Fruit fly (Drosophila melanogaster) whole organism, adult: ENCODE results near the gene CG14803.

Source experiments
- CG11617 ChIP-seq: fragments of 200-800 bp; sonication (Bioruptor generic); optimal IDR thresholded peaks from 2 replicates; lab custom pipeline; 2017; ENCODE audit warnings: mild to moderate bottlenecking, missing biosample characterization, missing genetic modification reagents, missing genetic modification characterization
- CG12768 ChIP-seq: fragments of 200-800 bp; sonication (Bioruptor generic); optimal IDR thresholded peaks from 2 replicates; lab custom pipeline; 2017; ENCODE audit warnings: missing biosample characterization, missing genetic modification characterization, mild to moderate bottlenecking, moderate library complexity, missing genetic modification reagents
- CG14711 ChIP-seq: fragments of 200-800 bp; sonication (Bioruptor generic); optimal IDR thresholded peaks from 2 replicates; lab custom pipeline; 2018; ENCODE audit warnings: missing biosample characterization, mild to moderate bottlenecking, missing genetic modification characterization, moderate library complexity
- CG1620 ChIP-seq: fragments of 200-800 bp; sonication (Bioruptor generic); optimal IDR thresholded peaks from 2 replicates; lab custom pipeline; 2016; ENCODE audit warnings: missing biosample characterization, missing genetic modification characterization
- CG33017 ChIP-seq: fragments of 200-800 bp; sonication (Bioruptor generic); optimal IDR thresholded peaks from 2 replicates; lab custom pipeline; 2018; ENCODE audit warnings: missing biosample characterization, mild to moderate bottlenecking, missing genetic modification characterization, moderate library complexity
- CG5204 ChIP-seq: fragments of 200-800 bp; sonication (Bioruptor generic); optimal IDR thresholded peaks from 2 replicates; lab custom pipeline; 2016; ENCODE audit warnings: missing biosample characterization, missing genetic modification characterization
- CG7045 ChIP-seq: fragments of 200-800 bp; sonication (Bioruptor generic); optimal IDR thresholded peaks from 2 replicates; lab custom pipeline; 2017; ENCODE audit warnings: missing biosample characterization, mild to moderate bottlenecking, missing genetic modification characterization
- CG7101 ChIP-seq: fragments of 200-800 bp; sonication (Bioruptor generic); optimal IDR thresholded peaks from 2 replicates; lab custom pipeline; 2018; ENCODE audit warnings: missing biosample characterization, mild to moderate bottlenecking, missing genetic modification characterization, moderate library complexity
- Clk ChIP-seq: fragments of 200-800 bp; sonication (Bioruptor generic); optimal IDR thresholded peaks from 2 replicates; lab custom pipeline; 2017; ENCODE audit warnings: missing biosample characterization, missing genetic modification characterization
- Crg-1 ChIP-seq: fragments of 200-800 bp; sonication (Bioruptor generic); optimal IDR thresholded peaks from 2 replicates; lab custom pipeline; 2016; ENCODE audit warnings: missing biosample characterization, missing genetic modification characterization
- Hr96 ChIP-seq: fragments of 200-800 bp; sonication (Bioruptor generic); optimal IDR thresholded peaks from 2 replicates; lab custom pipeline; 2016; ENCODE audit warnings: missing biosample characterization, missing genetic modification characterization
- Mnt ChIP-seq: fragments of 200-800 bp; sonication (Bioruptor generic); optimal IDR thresholded peaks from 2 replicates; lab custom pipeline; 2016; ENCODE audit warnings: missing biosample characterization, mild to moderate bottlenecking, missing genetic modification characterization
- bab1 ChIP-seq: fragments of 200-800 bp; sonication (Bioruptor generic); optimal IDR thresholded peaks from 3 replicates; lab custom pipeline; 2019; ENCODE audit warnings: missing biosample characterization, mild to moderate bottlenecking, missing genetic modification characterization, moderate library complexity
- cic ChIP-seq: fragments of 200-800 bp; sonication (Bioruptor generic); optimal IDR thresholded peaks from 2 replicates; lab custom pipeline; 2017; ENCODE audit warnings: missing biosample characterization, mild to moderate bottlenecking, missing genetic modification characterization, moderate library complexity
- cnc ChIP-seq, 2 experiments: fragments of >200 bp; optimal IDR thresholded peaks; 2 replicates each; lab custom pipeline; 2017
- kay ChIP-seq: fragments of 200-800 bp; sonication (Bioruptor generic); peaks from one replicate; lab custom pipeline; 2016; ENCODE audit warnings: missing biosample characterization, missing genetic modification characterization, borderline replicate concordance
- ovo ChIP-seq: fragments of 200-800 bp; sonication (Bioruptor generic); optimal IDR thresholded peaks from 2 replicates; lab custom pipeline; 2016; ENCODE audit warnings: missing biosample characterization, missing genetic modification characterization
- pad ChIP-seq: fragments of 200-800 bp; sonication (Bioruptor generic); optimal IDR thresholded peaks from 3 replicates; lab custom pipeline; 2017; ENCODE audit warnings: missing biosample characterization, missing genetic modification characterization, mild to moderate bottlenecking, moderate library complexity, missing genetic modification reagents
- tj ChIP-seq: fragments of 200-800 bp; sonication (Bioruptor generic); optimal IDR thresholded peaks from 3 replicates; lab custom pipeline; 2017; ENCODE audit warnings: missing biosample characterization, mild to moderate bottlenecking, missing genetic modification characterization, moderate library complexity
- toe ChIP-seq: fragments of 200-800 bp; sonication (Bioruptor generic); optimal IDR thresholded peaks from 2 replicates; lab custom pipeline; 2016; ENCODE audit warnings: missing biosample characterization, missing genetic modification characterization

Gene CG14803

DNA sequence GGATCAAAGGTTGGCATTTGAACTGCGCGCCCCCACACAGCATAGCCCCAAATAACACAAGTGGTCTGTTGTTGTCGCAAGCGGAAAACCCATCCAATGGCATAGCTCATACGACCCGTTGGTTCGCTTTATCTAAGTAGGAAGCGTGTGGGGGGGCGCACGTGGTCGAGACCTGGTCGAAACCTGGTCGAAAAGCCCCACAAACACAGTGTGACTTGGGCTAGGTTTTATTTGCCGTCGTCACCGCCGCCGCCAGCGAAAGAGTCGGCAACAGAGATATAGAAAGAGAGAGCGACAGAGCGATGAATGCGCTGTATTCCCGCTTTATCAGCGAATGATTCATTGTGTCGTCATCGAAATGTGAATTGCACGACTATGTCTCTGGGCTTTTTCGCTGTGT, 25.8 kb upstream of the CG14803 start:
- TF ChIP-seq CG5204 (GFP tag; lab: Kevin White, UChicago) (no peak), CG14711 (tag; lab: Kevin White, UChicago) (no peak), cic (GFP tag; lab: Kevin White, UChicago) (peak; percentile 48), cnc (optimal IDR thresholded peaks at IDR 0.05; lab: Kevin White, UChicago) (peak; percentile 8 to 14), tj (GFP tag; lab: Kevin White, UChicago) (peak; percentile 89), ovo (GFP tag; lab: Kevin White, UChicago) (no peak), Crg-1 (GFP tag; lab: Kevin White, UChicago) (no peak), Clk (GFP tag; lab: Kevin White, UChicago) (no peak), bab1 (GFP tag; lab: Kevin White, UChicago) (peak; percentile 47), CG12768 (GFP tag; lab: Kevin White, UChicago) (no peak), CG33017 (no peak), toe (GFP tag; lab: Kevin White, UChicago) (no peak), CG7101 (tag; lab: Kevin White, UChicago) (no peak), pad (GFP tag; lab: Kevin White, UChicago) (no peak), kay (GFP tag; lab: Kevin White, UChicago) (peak; percentile 58), Hr96 (GFP tag; lab: Kevin White, UChicago) (no peak), CG7045 (GFP tag; lab: Kevin White, UChicago) (no peak), Mnt (peak; percentile 82), CG11617 (GFP tag; lab: Kevin White, UChicago) (peak; percentile 9)

- peak; percentile 36 for TF ChIP-seq tj (GFP tag; lab: Kevin White, UChicago)
- TF ChIP-seq Hr96 (GFP tag; lab: Kevin White, UChicago): no peak
- no peak for TF ChIP-seq bab1 (GFP tag; lab: Kevin White, UChicago)
- peak; percentile 78 for TF ChIP-seq Crg-1 (GFP tag; lab: Kevin White, UChicago)
- peak; percentile 59 for TF ChIP-seq Mnt
- TF ChIP-seq CG5204 (GFP tag; lab: Kevin White, UChicago): no peak
- TF ChIP-seq CG7045 (GFP tag; lab: Kevin White, UChicago): peak; percentile 34
- TF ChIP-seq CG33017: no peak
- TF ChIP-seq toe (GFP tag; lab: Kevin White, UChicago): no peak
- TF ChIP-seq CG12768 (GFP tag; lab: Kevin White, UChicago): peak; percentile 40
- TF ChIP-seq CG11617 (GFP tag; lab: Kevin White, UChicago): peak; percentile 49
- no peak for TF ChIP-seq pad (GFP tag; lab: Kevin White, UChicago)
- peak; percentile 57 for TF ChIP-seq CG1620 (GFP tag; lab: Kevin White, UChicago)
- TF ChIP-seq CG14711 (tag; lab: Kevin White, UChicago): peak; percentile 35
- no peak for TF ChIP-seq Clk (GFP tag; lab: Kevin White, UChicago)
- no peak for TF ChIP-seq cnc (optimal IDR thresholded peaks at IDR 0.05; lab: Kevin White, UChicago)
- peak; percentile 70 for TF ChIP-seq CG7101 (tag; lab: Kevin White, UChicago)
- TF ChIP-seq ovo (GFP tag; lab: Kevin White, UChicago): peak; percentile 80
- peak; percentile 78 for TF ChIP-seq cic (GFP tag; lab: Kevin White, UChicago)
- peak; percentile 71 for TF ChIP-seq kay (GFP tag; lab: Kevin White, UChicago)
Observed at dm6 chrX:1845413-1845951, 23.2 kb upstream of the CG14803 start.

- TF ChIP-seq cic (GFP tag; lab: Kevin White, UChicago): no peak
- no peak for TF ChIP-seq CG11617 (GFP tag; lab: Kevin White, UChicago)
- TF ChIP-seq CG7045 (GFP tag; lab: Kevin White, UChicago): no peak
- TF ChIP-seq tj (GFP tag; lab: Kevin White, UChicago): no peak
- TF ChIP-seq CG1620 (GFP tag; lab: Kevin White, UChicago): no peak
Observed at dm6 chrX:1846386-1846785, 22.3 kb upstream of the CG14803 start.

DNA sequence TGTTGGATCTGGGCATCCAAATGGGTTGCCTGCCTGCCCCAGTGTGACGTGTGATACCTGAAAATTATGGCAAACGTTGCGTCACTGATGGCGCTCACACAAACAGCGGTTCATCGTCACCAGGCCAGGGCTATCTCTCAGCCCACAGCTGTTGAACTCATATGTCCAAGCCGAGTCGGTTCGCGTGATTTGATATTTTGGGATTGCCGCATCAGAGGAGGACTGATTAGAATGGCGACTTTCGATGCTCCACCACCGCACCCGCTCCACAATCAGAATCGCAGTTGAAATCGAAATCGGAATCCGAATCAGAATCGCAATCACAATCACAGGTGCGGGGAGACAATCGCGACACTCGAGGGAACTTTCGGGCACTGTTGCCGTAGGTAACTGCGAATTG, 20.9 kb upstream of the CG14803 start:
- TF ChIP-seq CG33017: no peak
- TF ChIP-seq tj (GFP tag; lab: Kevin White, UChicago): no peak
- no peak for TF ChIP-seq Hr96 (GFP tag; lab: Kevin White, UChicago)
- TF ChIP-seq CG14711 (tag; lab: Kevin White, UChicago): no peak
- no peak for TF ChIP-seq ovo (GFP tag; lab: Kevin White, UChicago)
- no peak for TF ChIP-seq Mnt
- no peak for TF ChIP-seq CG11617 (GFP tag; lab: Kevin White, UChicago)
- TF ChIP-seq pad (GFP tag; lab: Kevin White, UChicago): no peak
- no peak for TF ChIP-seq kay (GFP tag; lab: Kevin White, UChicago)
- no peak for TF ChIP-seq Clk (GFP tag; lab: Kevin White, UChicago)
- TF ChIP-seq CG1620 (GFP tag; lab: Kevin White, UChicago): no peak
- no peak for TF ChIP-seq CG7045 (GFP tag; lab: Kevin White, UChicago)
- no peak for TF ChIP-seq cnc (optimal IDR thresholded peaks at IDR 0.05; lab: Kevin White, UChicago)
- no peak for TF ChIP-seq Crg-1 (GFP tag; lab: Kevin White, UChicago)
- no peak for TF ChIP-seq CG12768 (GFP tag; lab: Kevin White, UChicago)
- no peak for TF ChIP-seq CG7101 (tag; lab: Kevin White, UChicago)
- TF ChIP-seq bab1 (GFP tag; lab: Kevin White, UChicago): no peak
- TF ChIP-seq toe (GFP tag; lab: Kevin White, UChicago): no peak
- TF ChIP-seq CG5204 (GFP tag; lab: Kevin White, UChicago): no peak

- no peak for TF ChIP-seq CG5204 (GFP tag; lab: Kevin White, UChicago)
- TF ChIP-seq tj (GFP tag; lab: Kevin White, UChicago): no peak
- TF ChIP-seq CG11617 (GFP tag; lab: Kevin White, UChicago): no peak
- no peak for TF ChIP-seq CG33017
- no peak for TF ChIP-seq cnc (optimal IDR thresholded peaks at IDR 0.05; lab: Kevin White, UChicago)
- TF ChIP-seq Hr96 (GFP tag; lab: Kevin White, UChicago): no peak
- TF ChIP-seq CG14711 (tag; lab: Kevin White, UChicago): no peak
- no peak for TF ChIP-seq CG1620 (GFP tag; lab: Kevin White, UChicago)
- TF ChIP-seq ovo (GFP tag; lab: Kevin White, UChicago): no peak
- no peak for TF ChIP-seq bab1 (GFP tag; lab: Kevin White, UChicago)
- TF ChIP-seq toe (GFP tag; lab: Kevin White, UChicago): no peak
- no peak for TF ChIP-seq cic (GFP tag; lab: Kevin White, UChicago)
- no peak for TF ChIP-seq CG7045 (GFP tag; lab: Kevin White, UChicago)
Observed at dm6 chrX:1848624-1849198, 20.0 kb upstream of the CG14803 start.
